Worm (Caenorhabditis elegans) whole organism, late embryonic: ENCODE results near the gene Y73B6BL.29.

Experiments used
- C08G9.2 ChIP-seq: sonication (generic microtip); optimal IDR thresholded peaks from 2 replicates; lab custom pipeline; 2016; ENCODE audit warnings: mild to moderate bottlenecking, missing genetic modification characterization, moderate library complexity, missing compliant biosample characterization
- C38D4.7 ChIP-seq: fragments of 200-800 bp; sonication (Bioruptor generic); optimal IDR thresholded peaks from 2 replicates; lab custom pipeline; 2018; ENCODE audit warnings: mild to moderate bottlenecking, missing genetic modification characterization, moderate library complexity, missing compliant biosample characterization
- F13H6.1 ChIP-seq: sonication (generic microtip); optimal IDR thresholded peaks from 2 replicates; lab custom pipeline; 2016; ENCODE audit warnings: missing genetic modification characterization, missing compliant biosample characterization
- K09A11.1 ChIP-seq: sonication (generic microtip); optimal IDR thresholded peaks from 2 replicates; lab custom pipeline; 2017; ENCODE audit warnings: antibody characterized with exemption, mild to moderate bottlenecking, missing genetic modification characterization, missing compliant biosample characterization; ENCODE audit not compliant: insufficient read depth
- ahr-1 ChIP-seq: sonication (generic microtip); optimal IDR thresholded peaks from 2 replicates; lab custom pipeline; 2016; ENCODE audit warnings: missing genetic modification characterization, missing compliant biosample characterization
- ceh-19 ChIP-seq: fragments of 200-800 bp; sonication (Bioruptor generic); optimal IDR thresholded peaks from 2 replicates; lab custom pipeline; 2018; ENCODE audit warnings: mild to moderate bottlenecking, missing genetic modification characterization, missing compliant biosample characterization
- ceh-22 ChIP-seq: sonication (generic microtip); optimal IDR thresholded peaks from 2 replicates; lab custom pipeline; 2017; ENCODE audit warnings: missing biosample characterization, missing genetic modification characterization
- ceh-30 ChIP-seq: fragments of 150-350 bp; optimal IDR thresholded peaks from 2 replicates; lab custom pipeline; 2014; ENCODE audit warnings: missing biosample characterization, missing genetic modification characterization
- ceh-34 ChIP-seq: sonication (generic microtip); optimal IDR thresholded peaks from 2 replicates; lab custom pipeline; 2016; ENCODE audit warnings: mild to moderate bottlenecking, missing genetic modification characterization, missing compliant biosample characterization
- ceh-6 ChIP-seq: fragments of 200-800 bp; sonication (Bioruptor generic); optimal IDR thresholded peaks from 2 replicates; lab custom pipeline; 2018; ENCODE audit warnings: mild to moderate bottlenecking, missing genetic modification characterization, missing compliant biosample characterization
- che-1 ChIP-seq: sonication (generic microtip); optimal IDR thresholded peaks from 2 replicates; lab custom pipeline; 2016; ENCODE audit warnings: mild to moderate bottlenecking, missing genetic modification characterization, missing compliant biosample characterization
- dve-1 ChIP-seq: sonication (generic microtip); optimal IDR thresholded peaks from 2 replicates; lab custom pipeline; 2017; ENCODE audit warnings: antibody characterized with exemption, mild to moderate bottlenecking, missing genetic modification characterization, missing compliant biosample characterization
- elt-2 ChIP-seq: sonication (generic microtip); optimal IDR thresholded peaks from 2 replicates; lab custom pipeline; 2016; ENCODE audit warnings: missing genetic modification reagents, missing genetic modification characterization, missing compliant biosample characterization
- ets-4 ChIP-seq: sonication (generic microtip); optimal IDR thresholded peaks from 2 replicates; lab custom pipeline; 2016; ENCODE audit warnings: missing genetic modification characterization, missing compliant biosample characterization
- fkh-10 ChIP-seq: fragments of 150-350 bp; optimal IDR thresholded peaks from 2 replicates; lab custom pipeline; 2014; ENCODE audit warnings: missing biosample characterization, missing genetic modification reagents, missing genetic modification characterization
- fkh-6 ChIP-seq: sonication (generic microtip); optimal IDR thresholded peaks from 2 replicates; lab custom pipeline; 2016; ENCODE audit warnings: missing genetic modification characterization, missing compliant biosample characterization
- gmeb-2 ChIP-seq: sonication (generic microtip); optimal IDR thresholded peaks from 2 replicates; lab custom pipeline; 2016; ENCODE audit warnings: missing genetic modification characterization, inconsistent platforms, missing compliant biosample characterization
- hlh-13 ChIP-seq: fragments of 200-800 bp; sonication (Bioruptor generic); optimal IDR thresholded peaks from 2 replicates; lab custom pipeline; 2018; ENCODE audit warnings: mild to moderate bottlenecking, missing genetic modification characterization, missing compliant biosample characterization
- hlh-15 ChIP-seq: sonication (generic microtip); optimal IDR thresholded peaks from 2 replicates; lab custom pipeline; 2016; ENCODE audit warnings: missing genetic modification characterization, missing compliant biosample characterization
- hlh-30 ChIP-seq: sonication (generic microtip); optimal IDR thresholded peaks from 2 replicates; lab custom pipeline; 2017; ENCODE audit warnings: antibody characterized with exemption, missing genetic modification characterization, missing compliant biosample characterization; ENCODE audit not compliant: insufficient read depth
- hlh-6 ChIP-seq: sonication (generic microtip); optimal IDR thresholded peaks from 2 replicates; lab custom pipeline; 2016; ENCODE audit warnings: missing genotype, missing genetic modification characterization, missing compliant biosample characterization
- hlh-8 ChIP-seq: sonication (generic microtip); optimal IDR thresholded peaks from 2 replicates; lab custom pipeline; 2016; ENCODE audit warnings: missing genotype, missing genetic modification characterization, missing compliant biosample characterization
- lin-11 ChIP-seq: fragments of 200-800 bp; sonication (Bioruptor generic); optimal IDR thresholded peaks from 2 replicates; lab custom pipeline; 2018; ENCODE audit warnings: mild to moderate bottlenecking, missing genetic modification characterization, missing compliant biosample characterization
- madf-2 ChIP-seq: sonication (generic microtip); optimal IDR thresholded peaks from 2 replicates; lab custom pipeline; 2017; ENCODE audit warnings: missing genetic modification characterization, missing compliant biosample characterization
- mec-3 ChIP-seq: sonication (generic microtip); optimal IDR thresholded peaks from 2 replicates; lab custom pipeline; 2016; ENCODE audit warnings: borderline replicate concordance, missing genetic modification characterization, missing compliant biosample characterization
- nfya-1 ChIP-seq: sonication (generic microtip); optimal IDR thresholded peaks from 2 replicates; lab custom pipeline; 2017; ENCODE audit warnings: missing genetic modification characterization, mild to moderate bottlenecking, missing compliant biosample characterization, antibody characterized with exemption, moderate library complexity
- nhr-11 ChIP-seq: fragments of 150-350 bp; optimal IDR thresholded peaks from 2 replicates; lab custom pipeline; 2014; ENCODE audit warnings: missing biosample characterization, missing genetic modification characterization
- nhr-232 ChIP-seq: sonication (generic microtip); optimal IDR thresholded peaks from 2 replicates; lab custom pipeline; 2016; ENCODE audit warnings: missing genetic modification characterization, missing compliant biosample characterization
- npax-4 ChIP-seq: sonication (generic microtip); optimal IDR thresholded peaks from 2 replicates; lab custom pipeline; 2016; ENCODE audit warnings: missing genetic modification characterization, missing compliant biosample characterization
- odd-2 ChIP-seq: sonication (generic microtip); optimal IDR thresholded peaks from 2 replicates; lab custom pipeline; 2017; ENCODE audit warnings: antibody characterized with exemption, mild to moderate bottlenecking, missing genetic modification characterization, missing compliant biosample characterization
- pat-9 ChIP-seq: fragments of 200-800 bp; sonication (Bioruptor generic); optimal IDR thresholded peaks from 2 replicates; lab custom pipeline; 2018; ENCODE audit warnings: mild to moderate bottlenecking, missing genetic modification characterization, moderate library complexity, missing compliant biosample characterization
- pax-1 ChIP-seq: fragments of 150-350 bp; optimal IDR thresholded peaks from 2 replicates; lab custom pipeline; 2014; ENCODE audit warnings: missing biosample characterization, missing genetic modification characterization
- pha-2 ChIP-seq: sonication (generic microtip); optimal IDR thresholded peaks from 2 replicates; lab custom pipeline; 2017; ENCODE audit warnings: mild to moderate bottlenecking, missing genetic modification characterization, missing compliant biosample characterization
- pha-4 ChIP-seq: fragments of 150-350 bp; optimal IDR thresholded peaks from 2 replicates; lab custom pipeline; 2018; ENCODE audit warnings: missing biosample characterization, missing genetic modification reagents, missing genetic modification characterization
- rnt-1 ChIP-seq: sonication (generic microtip); optimal IDR thresholded peaks from 2 replicates; lab custom pipeline; 2016; ENCODE audit warnings: missing genetic modification characterization, missing compliant biosample characterization
- sdc-2 ChIP-seq: sonication (generic microtip); optimal IDR thresholded peaks from 2 replicates; lab custom pipeline; 2016; ENCODE audit warnings: missing genotype, missing genetic modification characterization, missing compliant biosample characterization
- sox-4 ChIP-seq: sonication (generic microtip); optimal IDR thresholded peaks from 2 replicates; lab custom pipeline; 2017; ENCODE audit warnings: mild to moderate bottlenecking, missing genetic modification characterization, inconsistent platforms, missing compliant biosample characterization
- tbx-7 ChIP-seq: sonication (generic microtip); optimal IDR thresholded peaks from 2 replicates; lab custom pipeline; 2016; ENCODE audit warnings: missing genotype, missing genetic modification characterization, missing compliant biosample characterization
- ttx-3 ChIP-seq: sonication (generic microtip); optimal IDR thresholded peaks from 2 replicates; lab custom pipeline; 2016; ENCODE audit warnings: missing genetic modification reagents, missing genetic modification characterization, missing compliant biosample characterization
- unc-42 ChIP-seq: sonication (generic microtip); optimal IDR thresholded peaks from 2 replicates; lab custom pipeline; 2016; ENCODE audit warnings: missing genotype, missing genetic modification characterization, missing compliant biosample characterization

The Y73B6BL.29 gene

DNA sequence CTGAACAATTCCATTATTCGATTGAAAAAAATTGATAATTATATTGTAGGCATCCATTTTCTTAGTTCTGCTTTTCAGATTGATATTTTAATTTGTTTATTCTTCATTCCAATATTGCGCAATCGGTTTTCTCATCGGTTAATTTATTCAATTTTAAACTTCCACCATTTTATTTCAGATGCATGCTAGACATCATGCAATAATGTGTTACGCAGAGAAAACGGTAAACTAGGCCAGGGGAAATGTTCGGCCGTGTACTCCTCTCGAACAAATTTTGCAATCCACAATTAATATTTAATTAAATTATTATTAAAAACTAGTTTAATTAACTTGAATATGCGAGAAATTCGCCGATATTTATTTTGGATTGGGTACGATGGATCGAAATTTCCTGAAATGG lies at the start of gene Y73B6BL.29 (continued):
- TF ChIP-seq pha-2 (tag; lab: Kevin White, UChicago) (peak; percentile 40), ttx-3 (peak; percentile 54), unc-42 (tag; lab: Kevin White, UChicago) (peak; percentile 82), ceh-22 (tag; lab: Kevin White, UChicago) (no peak), hlh-30 (tag; lab: Kevin White, UChicago) (no peak), hlh-15 (no peak), C08G9.2 (tag; lab: Kevin White, UChicago) (peak; percentile 93), sox-4 (tag; lab: Kevin White, UChicago) (no peak), tbx-7 (tag; lab: Kevin White, UChicago) (peak; percentile 86), sdc-2 (tag; lab: Kevin White, UChicago) (no peak), ceh-6 (GFP tag; lab: Kevin White, UChicago) (no peak), madf-2 (no peak), pax-1 (tag; lab: Kevin White, UChicago) (peak; percentile 63), fkh-6 (tag; lab: Kevin White, UChicago) (no peak), lin-11 (no peak), hlh-6 (no peak)

DNA sequence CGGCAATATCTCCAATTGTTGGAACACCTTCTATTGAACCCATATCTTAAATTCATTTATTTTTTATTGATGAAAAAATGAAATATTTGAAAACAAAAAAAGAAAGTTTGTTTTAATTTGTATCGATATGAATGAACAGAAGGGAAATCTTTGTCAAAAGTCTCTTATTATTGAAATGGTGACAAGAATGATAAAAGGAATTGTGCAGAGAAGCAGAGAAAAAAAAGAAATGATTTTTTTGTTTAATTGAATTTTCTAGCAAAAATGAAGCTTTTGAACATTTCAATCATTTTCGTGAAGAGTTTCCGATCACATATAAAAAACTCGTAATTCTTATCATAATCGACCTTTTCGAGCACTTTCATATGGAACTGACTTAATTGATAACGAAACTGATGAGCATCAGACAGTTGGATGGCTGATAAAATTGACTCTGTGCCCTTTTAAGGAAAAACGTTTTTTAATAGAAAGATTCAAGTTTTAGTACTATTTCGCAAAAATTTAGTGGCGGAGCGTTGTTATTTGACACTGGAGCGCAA lies 46.0 kb upstream of the Y73B6BL.29 start, which contains the start of the genes aat-4 and T13A10.1:
TSS of gene aat-4 (minus strand) at position 51 of the 539 bp plus-strand sequence.
TSS of gene T13A10.1 (plus strand) at position 411 of the 539 bp plus-strand sequence.
- TF ChIP-seq elt-2 (tag; lab: Kevin White, UChicago), result peak; percentile 78
- TF ChIP-seq hlh-13, result no peak

DNA sequence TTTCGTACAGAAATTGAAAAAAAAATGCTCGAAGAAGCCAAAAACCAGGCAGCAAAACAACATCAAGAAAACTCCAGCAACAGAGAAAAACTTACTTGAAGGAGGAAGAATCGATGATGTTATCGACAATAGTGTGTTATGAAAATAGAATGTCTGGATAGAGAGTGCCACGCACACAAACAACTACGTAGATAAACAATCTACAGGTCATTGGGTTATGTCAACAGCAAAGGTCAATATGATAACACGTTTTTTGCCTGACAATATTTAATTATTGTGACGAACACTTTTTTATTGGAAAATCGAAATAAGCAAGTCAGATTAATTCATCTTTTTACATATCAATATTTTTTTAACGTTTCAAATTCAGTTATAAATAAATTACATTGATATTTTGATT lies 42.3 kb upstream of the Y73B6BL.29 start, which contains the start of gene sams-5:
TSS of gene sams-5 (minus strand) at position 131 of the 400 bp plus-strand sequence.
- TF ChIP-seq C08G9.2 (tag; lab: Kevin White, UChicago) (no peak), nhr-11 (tag; lab: Kevin White, UChicago) (no peak), elt-2 (tag; lab: Kevin White, UChicago) (peak; percentile 58), fkh-6 (tag; lab: Kevin White, UChicago) (no peak)

DNA sequence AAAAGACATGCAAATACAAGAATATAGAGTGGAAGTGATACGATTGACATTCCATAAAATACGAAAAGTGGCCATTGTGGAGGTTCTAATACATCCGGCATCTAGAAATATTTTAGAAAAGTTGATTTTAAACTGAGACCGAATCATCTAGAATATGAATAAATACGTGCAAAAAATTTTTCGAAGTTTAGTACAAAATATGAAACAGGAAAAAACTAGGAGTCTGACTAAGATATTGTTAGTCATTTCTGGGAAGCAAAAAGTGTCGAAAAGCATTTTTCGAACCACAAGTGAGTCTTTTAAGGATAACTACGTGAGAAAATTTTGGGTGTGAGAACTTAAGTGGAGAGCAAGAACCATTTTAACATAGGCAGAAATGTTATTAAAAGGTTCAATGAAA lies 39.6 kb upstream of the Y73B6BL.29 start, which contains the start of gene srv-32:
TSS of gene srv-32 (minus strand) at position 101 of the 400 bp plus-strand sequence.
- TF ChIP-seq rnt-1 (tag; lab: Kevin White, UChicago), result no peak
- no peak for TF ChIP-seq odd-2
- TF ChIP-seq ahr-1 (tag; lab: Kevin White, UChicago), result no peak
- no peak for TF ChIP-seq nhr-232 (tag; lab: Kevin White, UChicago)
- no peak for TF ChIP-seq npax-4 (tag; lab: Kevin White, UChicago)
- no peak for TF ChIP-seq fkh-6 (tag; lab: Kevin White, UChicago)
- no peak for TF ChIP-seq gmeb-2 (tag; lab: Kevin White, UChicago)
- no peak for TF ChIP-seq unc-42 (tag; lab: Kevin White, UChicago)
- no peak for TF ChIP-seq dve-1 (tag; lab: Kevin White, UChicago)
- no peak for TF ChIP-seq C38D4.7 (GFP tag; lab: Kevin White, UChicago)
- no peak for TF ChIP-seq K09A11.1 (tag; lab: Kevin White, UChicago)
- no peak for TF ChIP-seq ceh-34 (tag; lab: Kevin White, UChicago)
- no peak for TF ChIP-seq ttx-3

DNA sequence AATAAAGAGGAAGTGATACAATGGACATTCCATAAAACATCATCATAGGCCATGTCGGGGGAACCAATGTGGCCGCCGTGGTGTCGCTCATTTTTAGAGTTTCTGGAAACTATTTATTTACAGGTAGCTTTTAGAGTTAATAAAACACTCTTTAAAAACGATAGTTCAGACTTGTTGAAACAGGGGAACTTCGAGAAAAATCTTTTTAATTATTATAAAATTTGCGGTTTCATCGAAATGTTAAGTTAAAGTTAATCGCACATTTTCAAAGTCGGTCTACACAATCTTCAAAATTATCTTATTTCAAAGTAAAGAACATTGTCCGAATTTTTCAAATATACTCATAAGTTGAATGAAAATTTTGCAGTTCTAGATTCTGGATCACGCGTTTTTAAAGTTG lies 37.5 kb upstream of the Y73B6BL.29 start, which contains the start of gene ops-1:
TSS of gene ops-1 (minus strand) at position 101 of the 400 bp plus-strand sequence.
- TF ChIP-seq ceh-19 (no peak), ets-4 (no peak), tbx-7 (tag; lab: Kevin White, UChicago) (no peak), hlh-6 (no peak), hlh-30 (tag; lab: Kevin White, UChicago) (no peak), ahr-1 (tag; lab: Kevin White, UChicago) (no peak), lin-11 (no peak), F13H6.1 (tag; lab: Kevin White, UChicago) (no peak), nfya-1 (no peak), ceh-30 (tag; lab: Kevin White, UChicago) (no peak), pha-4 (tag; lab: Kevin White, UChicago) (no peak), hlh-8 (tag; lab: Kevin White, UChicago) (no peak), che-1 (tag; lab: Kevin White, UChicago) (no peak), ceh-6 (GFP tag; lab: Kevin White, UChicago) (no peak), pat-9 (tag; lab: Kevin White, UChicago) (no peak), mec-3 (tag; lab: Kevin White, UChicago) (no peak), rnt-1 (tag; lab: Kevin White, UChicago) (no peak), fkh-10 (no peak)
